Fruit fly (Drosophila melanogaster): ENCODE measurements around the gene IKKbeta.

DNA sequence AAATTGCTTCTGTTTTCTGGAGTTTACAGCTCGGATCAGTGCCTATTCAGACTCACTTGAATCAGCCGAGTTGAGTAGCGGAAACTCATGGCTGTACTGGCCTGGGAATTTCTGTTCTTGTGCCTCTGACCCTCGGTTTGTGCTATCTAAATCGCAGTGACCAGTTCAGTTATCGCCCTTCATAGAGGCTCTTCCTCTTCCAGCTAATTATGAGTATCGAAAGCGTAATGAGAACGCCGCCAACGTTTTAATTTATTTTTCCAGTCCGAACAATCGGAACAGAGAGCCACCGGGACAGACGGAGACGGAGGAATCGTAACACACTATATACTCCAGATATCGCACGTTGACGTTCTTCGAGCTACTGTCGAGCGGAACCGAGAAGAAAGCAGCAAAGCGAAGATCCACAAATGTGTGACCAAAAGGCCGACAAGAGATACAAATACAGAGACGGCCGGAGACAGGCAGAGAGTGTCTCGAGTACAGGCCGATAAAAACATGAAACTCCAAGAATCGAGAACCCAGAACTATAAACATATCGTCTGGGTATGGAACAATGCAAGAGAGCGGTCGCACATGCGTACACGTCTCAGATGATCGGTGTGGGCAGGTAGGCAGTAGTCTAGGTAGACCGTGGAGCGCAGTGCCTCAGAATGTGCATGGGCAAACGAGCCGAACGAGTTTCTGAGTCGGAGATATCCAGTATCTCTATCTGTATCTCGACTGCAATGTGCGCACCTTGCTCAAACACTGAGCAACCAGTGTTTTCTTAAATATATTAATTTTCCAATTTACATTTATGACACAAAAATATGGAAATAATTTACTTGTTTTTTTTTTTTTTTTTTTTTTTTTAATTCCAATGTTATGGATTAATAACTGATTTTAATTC is 22.7 kb upstream of the IKKbeta start:
- TF ChIP-seq CG32121 (GFP tag; IDR thresholded peaks at IDR 0.05): peak; percentile 86
- TF ChIP-seq CG15710 (tag; optimal IDR thresholded peaks at IDR 0.05): peak; percentile 82
- TF ChIP-seq gl (tag; optimal IDR thresholded peaks at IDR 0.05): peak; percentile 4
- TF ChIP-seq Pif1A (GFP tag; optimal IDR thresholded peaks at IDR 0.05): peak; percentile 90
- TF ChIP-seq CG14655 (GFP tag; optimal IDR thresholded peaks at IDR 0.05): no peak
- TF ChIP-seq Ets98B (GFP tag; IDR thresholded peaks at IDR 0.05): peak; percentile 88
- peak; percentile 70 for TF ChIP-seq CG34367 (tag; optimal IDR thresholded peaks at IDR 0.05)
- TF ChIP-seq fd96Ca (GFP tag; IDR thresholded peaks at IDR 0.05): peak; percentile 73; the same call in 2 of the 3 replicates
- peak; percentile 82 for TF ChIP-seq CG17806 (tag; optimal IDR thresholded peaks at IDR 0.05)
- TF ChIP-seq rn (GFP tag; IDR thresholded peaks at IDR 0.05): peak; percentile 54
- TF ChIP-seq EcR (GFP tag; optimal IDR thresholded peaks at IDR 0.05): peak; percentile 55
- TF ChIP-seq D1 (tag; optimal IDR thresholded peaks at IDR 0.05): peak; percentile 39
- TF ChIP-seq CG10348 (GFP tag; IDR thresholded peaks at IDR 0.05): no peak
- peak; percentile 66 for TF ChIP-seq CG8301 (tag; optimal IDR thresholded peaks at IDR 0.05)

Data from whole organism, pupa.